Fruit fly (Drosophila melanogaster): ENCODE data around the gene CG5111.

CG5111 gene

dm6 chr3R:25490778-25491664, 15.1 kb upstream of the CG5111 start, which contains the start of the genes Gnpat and CG5112 (continued):
- TF ChIP-seq HLH3B (GFP tag; IDR thresholded peaks at IDR 0.05) (peak; percentile 70), toy (GFP tag; IDR thresholded peaks at IDR 0.05) (no peak), cad (GFP tag; optimal IDR thresholded peaks at IDR 0.05) (no peak), hth (optimal IDR thresholded peaks at IDR 0.05) (no peak), D19A (tag; optimal IDR thresholded peaks at IDR 0.05) (peak; percentile 46), CG3407 (GFP tag; optimal IDR thresholded peaks at IDR 0.05) (no peak), lola (GFP tag; optimal IDR thresholded peaks at IDR 0.05) (peak in 1 of 3 experiments; percentile 64), tx (GFP tag; optimal IDR thresholded peaks at IDR 0.05) (peak; percentile 25), CG9727 (GFP tag; optimal IDR thresholded peaks at IDR 0.05) (peak; percentile 49), CG13775 (GFP tag; optimal IDR thresholded peaks at IDR 0.05) (peak; percentile 47), Camta (GFP tag; optimal IDR thresholded peaks at IDR 0.05) (no peak), CG34422 (GFP tag; IDR thresholded peaks at IDR 0.05) (peak; percentile 70; the same call in 2 of the 3 replicates), Hand (GFP tag; optimal IDR thresholded peaks at IDR 0.05) (no peak), Stat92E (GFP tag; optimal IDR thresholded peaks at IDR 0.05) (no peak), CG30431 (GFP tag; optimal IDR thresholded peaks at IDR 0.05) (peak; percentile 14), ttk (GFP tag; IDR thresholded peaks at IDR 0.05) (peak; percentile 58), CG8478 (optimal IDR thresholded peaks at IDR 0.05) (no peak), CG17612 (GFP tag; IDR thresholded peaks at IDR 0.05) (peak; percentile 49; the same call in 1 of the 2 replicates), Sry-δ (GFP tag; optimal IDR thresholded peaks at IDR 0.05) (peak; percentile 50), CG30403 (GFP tag; optimal IDR thresholded peaks at IDR 0.05) (peak; percentile 82), maf-S (GFP tag; optimal IDR thresholded peaks at IDR 0.05) (peak; percentile 55), org-1 (GFP tag; optimal IDR thresholded peaks at IDR 0.05) (no peak), Rx (GFP tag; IDR thresholded peaks at IDR 0.05) (peak; percentile 55), CG4282 (GFP tag; optimal IDR thresholded peaks at IDR 0.05) (peak; percentile 71), dpn (GFP tag; optimal IDR thresholded peaks at IDR 0.05) (peak in 1 of 2 experiments; percentile 57), Lhr (GFP tag; optimal IDR thresholded peaks at IDR 0.05) (no peak), CG9437 (GFP tag; optimal IDR thresholded peaks at IDR 0.05) (peak; percentile 0), eyg (GFP tag; optimal IDR thresholded peaks at IDR 0.05) (peak; percentile 42), unpg (GFP tag; optimal IDR thresholded peaks at IDR 0.05) (peak; percentile 54), wdn (GFP tag; IDR thresholded peaks at IDR 0.05) (peak; percentile 50; the same call in 1 of the 2 replicates), CG17361 (GFP tag; IDR thresholded peaks at IDR 0.05) (peak; percentile 64; the same call in 2 of the 3 replicates), vnd (GFP tag; IDR thresholded peaks at IDR 0.05; ENCODE audit: partially characterized antibody) (peak; percentile 46), slbo (GFP tag; IDR thresholded peaks at IDR 0.05) (peak; percentile 87), CG3847 (GFP tag; IDR thresholded peaks at IDR 0.05) (peak; percentile 85), Oaz (GFP tag; IDR thresholded peaks at IDR 0.05) (peak; percentile 48; the same call in 1 of the 2 replicates), CG10565 (GFP tag; optimal IDR thresholded peaks at IDR 0.05) (no peak), Deaf1 (tag; optimal IDR thresholded peaks at IDR 0.05) (no peak), Hmr (GFP tag; optimal IDR thresholded peaks at IDR 0.05) (peak; percentile 62), pho (GFP tag; optimal IDR thresholded peaks at IDR 0.05) (peak; percentile 66), Bdp1 (GFP tag; optimal IDR thresholded peaks at IDR 0.05) (no peak), CG14860 (GFP tag; IDR thresholded peaks at IDR 0.05; ENCODE audit: partially characterized antibody) (peak; percentile 49; the same call in 2 of the 3 replicates), CG14441 (GFP tag; IDR thresholded peaks at IDR 0.05) (peak; percentile 69), stc (GFP tag; IDR thresholded peaks at IDR 0.05) (no peak), tin (GFP tag; optimal IDR thresholded peaks at IDR 0.05) (peak; percentile 75), br (optimal IDR thresholded peaks at IDR 0.05) (no peak), az2 (GFP tag; optimal IDR thresholded peaks at IDR 0.05) (peak; percentile 50), Dip2 (GFP tag; IDR thresholded peaks at IDR 0.05) (no peak), al (GFP tag; IDR thresholded peaks at IDR 0.05) (peak; percentile 41; the same call in 1 of the 2 replicates), trem (tag; optimal IDR thresholded peaks at IDR 0.05) (peak; percentile 46), tgo (GFP tag; IDR thresholded peaks at IDR 0.05) (peak; percentile 61)

Measured in whole organism, embryonic.